Fruit fly (Drosophila melanogaster) whole organism, wandering third instar larva: ENCODE data around the gene dpr18.
A peak's percentile ranks its signal among the peaks of the same experiment; 100 is the strongest.

Source experiments
- CG32264 ChIP-seq: fragments of 200-800 bp; sonication (Bioruptor generic); optimal IDR thresholded peaks from 2 replicates; lab custom pipeline; 2016; ENCODE audit warnings: missing biosample characterization, missing genetic modification characterization
- CG9705 ChIP-seq: fragments of 200-800 bp; sonication (Bioruptor generic); optimal IDR thresholded peaks from 2 replicates; lab custom pipeline; 2018; ENCODE audit warnings: missing biosample characterization, mild to moderate bottlenecking, missing genetic modification characterization
- CrebA ChIP-seq: fragments of 200-800 bp; sonication (Bioruptor generic); optimal IDR thresholded peaks from 2 replicates; lab custom pipeline; 2016; ENCODE audit warnings: missing biosample characterization, mild to moderate bottlenecking, missing genetic modification characterization, borderline replicate concordance
- Dfd ChIP-seq: fragments of >200 bp; optimal IDR thresholded peaks from 2 replicates; lab custom pipeline; 2017; ENCODE audit warnings: missing biosample characterization, missing genetic modification characterization
- Dif ChIP-seq: fragments of 200-275, 200-300 bp; sonication (Bioruptor generic); optimal IDR thresholded peaks from 2 replicates; lab custom pipeline; 2018; ENCODE audit warnings: missing biosample characterization, missing genetic modification characterization; ENCODE audit not compliant: partially characterized antibody
- GATAd ChIP-seq: sonication (Bioruptor generic); optimal IDR thresholded peaks from 2 replicates; lab custom pipeline; 2016; ENCODE audit warnings: missing biosample characterization, missing genetic modification characterization
- HLH106 ChIP-seq: fragments of 200-800 bp; optimal IDR thresholded peaks from 3 replicates; lab custom pipeline; 2019; ENCODE audit warnings: missing biosample characterization, mild to moderate bottlenecking, missing genetic modification characterization, moderate library complexity
- Hnf4 ChIP-seq: fragments of 200-800 bp; sonication (Bioruptor generic); optimal IDR thresholded peaks from 2 replicates; lab custom pipeline; 2016; ENCODE audit warnings: missing biosample characterization, mild to moderate bottlenecking, missing genetic modification characterization
- Hr78 ChIP-seq: fragments of >200 bp; optimal IDR thresholded peaks from 2 replicates; lab custom pipeline; 2017; ENCODE audit warnings: missing biosample characterization, missing genetic modification characterization
- Hr83 ChIP-seq: fragments of 200-300 bp; sonication (Bioruptor generic); optimal IDR thresholded peaks from 2 replicates; lab custom pipeline; 2016; ENCODE audit warnings: missing biosample characterization, mild to moderate bottlenecking, missing genetic modification characterization, moderate library complexity; ENCODE audit not compliant: poor library complexity, severe bottlenecking
- Mio ChIP-seq: sonication (Bioruptor generic); optimal IDR thresholded peaks from 2 replicates; lab custom pipeline; 2016; ENCODE audit warnings: missing biosample characterization, missing genetic modification characterization
- Myc ChIP-seq: fragments of >200 bp; optimal IDR thresholded peaks from 2 replicates; lab custom pipeline; 2017
- OdsH ChIP-seq: fragments of 200-800 bp; sonication (Bioruptor generic); optimal IDR thresholded peaks from 2 replicates; lab custom pipeline; 2016; ENCODE audit warnings: missing biosample characterization, mild to moderate bottlenecking, missing genetic modification characterization
- Rel ChIP-seq, 2 experiments: fragments of 200-800 bp; sonication (Bioruptor generic) in 1 of 2; optimal IDR thresholded peaks; 2 replicates in 1 of 2; 3 replicates in 1 of 2; lab custom pipeline; 2016 to 2019; ENCODE audit warnings: mild to moderate bottlenecking in 2 of 2, missing biosample characterization in 2 of 2, missing genetic modification characterization in 2 of 2, moderate library complexity in 1 of 2
- Sp1 ChIP-seq: fragments of 200-800 bp; sonication (Bioruptor generic); optimal IDR thresholded peaks from 3 replicates; lab custom pipeline; 2019; ENCODE audit warnings: missing biosample characterization, mild to moderate bottlenecking, missing genetic modification characterization, moderate library complexity
- Vsx2 ChIP-seq: fragments of 200-300, 225-300 bp; sonication (Bioruptor generic); optimal IDR thresholded peaks from 2 replicates; lab custom pipeline; 2018; ENCODE audit warnings: missing biosample characterization, missing genetic modification characterization; ENCODE audit not compliant: partially characterized antibody
- br ChIP-seq: fragments of 200-800 bp; sonication (Bioruptor generic); optimal IDR thresholded peaks from 2 replicates; lab custom pipeline; 2016; ENCODE audit warnings: missing biosample characterization, missing genetic modification characterization
- brk ChIP-seq: fragments of 200-800 bp; sonication (Bioruptor generic); optimal IDR thresholded peaks from 2 replicates; lab custom pipeline; 2016; ENCODE audit warnings: missing biosample characterization, mild to moderate bottlenecking, missing genetic modification characterization
- dl ChIP-seq, 2 experiments: fragments of 175-275, 200-275 bp in 1 of 2; fragments of 200-275 bp in 1 of 2; sonication (Bioruptor generic); optimal IDR thresholded peaks; lab custom pipeline; 2018; ENCODE audit warnings: mild to moderate bottlenecking in 2 of 2, missing biosample characterization in 2 of 2, missing genetic modification characterization in 2 of 2, moderate library complexity in 2 of 2; ENCODE audit not compliant: partially characterized antibody in 2 of 2, insufficient read depth in 1 of 2
- dmrt93B ChIP-seq: fragments of 200-800 bp; sonication (Bioruptor generic); optimal IDR thresholded peaks from 2 replicates; lab custom pipeline; 2018; ENCODE audit warnings: missing biosample characterization, mild to moderate bottlenecking, missing genetic modification characterization
- dsf ChIP-seq: sonication (Bioruptor generic); optimal IDR thresholded peaks from 2 replicates; lab custom pipeline; 2016; ENCODE audit warnings: missing biosample characterization, missing genetic modification characterization, borderline replicate concordance
- ey ChIP-seq: fragments of 200-800 bp; sonication (Bioruptor generic); optimal IDR thresholded peaks from 2 replicates; lab custom pipeline; 2016; ENCODE audit warnings: missing biosample characterization, missing genetic modification characterization
- foxo ChIP-seq, 2 experiments: fragments of 200-800 bp; sonication (Bioruptor generic); optimal IDR thresholded peaks; 2 replicates in 1 of 2; 3 replicates in 1 of 2; lab custom pipeline; 2016 to 2017; ENCODE audit warnings: missing biosample characterization in 2 of 2, missing genetic modification characterization in 2 of 2
- fru ChIP-seq: fragments of 200-800 bp; sonication (Bioruptor generic); optimal IDR thresholded peaks from 3 replicates; lab custom pipeline; 2016; ENCODE audit warnings: missing biosample characterization, mild to moderate bottlenecking, missing genetic modification characterization
- h ChIP-seq: fragments of 200-800 bp; sonication (Bioruptor generic); optimal IDR thresholded peaks from 3 replicates; lab custom pipeline; 2016; ENCODE audit warnings: missing biosample characterization, mild to moderate bottlenecking, missing genetic modification characterization
- jim ChIP-seq: fragments of 175-275, 200-325 bp; sonication (Bioruptor generic); optimal IDR thresholded peaks from 2 replicates; lab custom pipeline; 2016; ENCODE audit warnings: missing biosample characterization, mild to moderate bottlenecking, missing genetic modification characterization
- pan ChIP-seq: fragments of >200 bp; optimal IDR thresholded peaks from 2 replicates; lab custom pipeline; 2017
- psq ChIP-seq: fragments of 200-800 bp; sonication (Bioruptor generic); optimal IDR thresholded peaks from 3 replicates; lab custom pipeline; 2017; ENCODE audit warnings: missing biosample characterization, mild to moderate bottlenecking, missing genetic modification characterization, moderate library complexity
- rgr ChIP-seq: fragments of 200-800 bp; sonication (Bioruptor generic); optimal IDR thresholded peaks from 3 replicates; lab custom pipeline; 2016; ENCODE audit warnings: missing biosample characterization, mild to moderate bottlenecking, missing genetic modification characterization
- sage ChIP-seq: fragments of 200-800 bp; sonication (Bioruptor generic); optimal IDR thresholded peaks from 2 replicates; lab custom pipeline; 2016; ENCODE audit warnings: missing biosample characterization, mild to moderate bottlenecking, missing genetic modification characterization
- sv ChIP-seq: fragments of 200-800 bp; sonication (Bioruptor generic); optimal IDR thresholded peaks from 3 replicates; lab custom pipeline; 2016; ENCODE audit warnings: missing biosample characterization, missing genetic modification characterization
- tai ChIP-seq: sonication (Bioruptor generic); optimal IDR thresholded peaks from 2 replicates; lab custom pipeline; 2016; ENCODE audit warnings: missing biosample characterization, missing genetic modification characterization
- usp ChIP-seq: fragments of >200 bp; optimal IDR thresholded peaks from 2 replicates; lab custom pipeline; 2017; ENCODE audit warnings: missing biosample characterization, missing genetic modification characterization
- woc ChIP-seq: sonication (Bioruptor generic); optimal IDR thresholded peaks from 2 replicates; lab custom pipeline; 2016; ENCODE audit warnings: missing biosample characterization, mild to moderate bottlenecking, missing genetic modification characterization

The dpr18 gene

DNA sequence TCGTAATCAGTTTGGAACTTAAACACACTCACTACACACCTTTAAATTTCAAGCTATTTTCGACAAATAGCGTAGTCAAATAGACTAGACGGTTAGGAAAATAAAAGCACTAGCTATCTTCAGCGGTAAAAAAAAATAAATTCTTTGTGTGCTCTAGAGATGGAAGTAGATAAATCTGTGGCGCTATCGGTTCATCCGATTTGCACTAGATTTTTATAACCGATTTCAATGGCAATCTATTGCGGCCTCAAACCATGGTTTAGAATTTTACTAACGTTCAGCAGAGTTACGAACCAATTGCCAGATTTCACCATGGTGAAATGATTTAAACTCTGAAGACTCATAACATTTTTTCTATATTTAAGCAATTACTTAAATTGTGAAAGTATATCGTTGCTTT lies 33.0 kb downstream of the dpr18 start:
- TF ChIP-seq br (GFP tag; lab: Kevin White, UChicago) (no peak), CG9705 (GFP tag; lab: Kevin White, UChicago) (no peak), usp (no peak), Myc (lab: Kevin White, UChicago) (peak; percentile 65), Mio (GFP tag; lab: Kevin White, UChicago) (no peak), jim (GFP tag; lab: Kevin White, UChicago) (no peak), Hr83 (no peak), rgr (peak; percentile 14), pan (lab: Kevin White, UChicago) (no peak), tai (peak; percentile 41), fru (GFP tag; lab: Kevin White, UChicago) (no peak), CG32264 (GFP tag; lab: Kevin White, UChicago) (no peak), Rel (GFP tag; optimal IDR thresholded peaks at IDR 0.05; lab: Kevin White, UChicago) (no peak), Rel (tag; optimal IDR thresholded peaks at IDR 0.05; lab: Kevin White, UChicago) (peak; percentile 15), OdsH (GFP tag; lab: Kevin White, UChicago) (no peak), HLH106 (tag; lab: Kevin White, UChicago) (no peak), sage (GFP tag; lab: Kevin White, UChicago) (no peak), Hnf4 (no peak), foxo (GFP tag; optimal IDR thresholded peaks at IDR 0.05; lab: Kevin White, UChicago) (no peak), psq (no peak), Sp1 (GFP tag; lab: Kevin White, UChicago) (no peak), ey (GFP tag; lab: Kevin White, UChicago) (no peak), dsf (GFP tag; lab: Kevin White, UChicago) (no peak), Dif (GFP tag; lab: Kevin White, UChicago) (no peak), brk (peak; percentile 3), h (GFP tag; lab: Kevin White, UChicago) (peak; percentile 27), Vsx2 (GFP tag; lab: Kevin White, UChicago) (no peak), CrebA (GFP tag; lab: Kevin White, UChicago) (no peak), Dfd (GFP tag; lab: Kevin White, UChicago) (no peak), Hr78 (GFP tag; lab: Kevin White, UChicago) (no peak), dl (GFP tag; optimal IDR thresholded peaks at IDR 0.05; lab: Kevin White, UChicago; ENCODE audit: insufficient read depth in 1 of 2, partially characterized antibody in 2 of 2) (no peak), sv (no peak), GATAd (GFP tag; lab: Kevin White, UChicago) (no peak), woc (GFP tag; lab: Kevin White, UChicago) (peak; percentile 9)

DNA sequence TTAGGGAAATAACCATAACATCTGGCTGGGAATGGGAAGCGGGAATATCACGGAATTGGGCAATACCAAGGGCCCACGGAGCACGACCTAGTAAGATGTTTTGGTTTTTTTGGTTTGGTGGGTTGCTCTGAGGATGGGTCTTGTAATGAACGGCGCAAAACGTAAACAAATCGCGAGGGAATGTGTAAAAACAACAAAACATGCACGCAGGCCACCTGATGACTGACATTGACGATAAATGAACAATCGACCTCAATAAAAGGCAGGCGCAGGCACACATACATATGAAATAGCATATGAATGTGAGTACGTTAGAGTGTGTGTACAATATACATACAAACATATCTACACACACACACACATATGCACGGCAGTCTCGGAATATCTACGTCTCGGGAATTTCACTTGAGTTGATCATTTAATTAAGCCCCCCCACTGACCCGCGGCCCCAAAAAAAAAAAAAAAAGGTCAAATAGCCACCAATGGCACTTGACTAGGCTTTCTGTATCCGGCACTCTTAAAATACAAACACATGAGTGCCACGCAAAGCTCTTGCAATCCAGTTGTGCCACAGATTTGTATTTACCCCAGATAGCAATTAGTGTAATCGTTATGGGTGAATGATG lies 37.3 kb downstream of the dpr18 start:
- TF ChIP-seq psq (no peak), rgr (no peak), CG9705 (GFP tag; lab: Kevin White, UChicago) (no peak), Hr83 (no peak), HLH106 (tag; lab: Kevin White, UChicago) (no peak), br (GFP tag; lab: Kevin White, UChicago) (no peak), dsf (GFP tag; lab: Kevin White, UChicago) (no peak), foxo (GFP tag; optimal IDR thresholded peaks at IDR 0.05; lab: Kevin White, UChicago) (no peak), Hnf4 (no peak), dmrt93B (GFP tag; lab: Kevin White, UChicago) (no peak), fru (GFP tag; lab: Kevin White, UChicago) (no peak), usp (no peak), GATAd (GFP tag; lab: Kevin White, UChicago) (no peak), woc (GFP tag; lab: Kevin White, UChicago) (no peak), jim (GFP tag; lab: Kevin White, UChicago) (no peak), ey (GFP tag; lab: Kevin White, UChicago) (no peak), CrebA (GFP tag; lab: Kevin White, UChicago) (no peak)
